Worm (Caenorhabditis elegans): Measurements from ENCODE around the gene K08D8.2.

ce11 chrIV:12897146-12897545 lies 5.7 kb upstream of the K08D8.2 start:
- TF ChIP-seq athp-1 (tag; optimal IDR thresholded peaks at IDR 0.05) (no peak), ceh-40 (GFP tag; IDR thresholded peaks at IDR 0.05) (no peak), xnd-1 (tag; optimal IDR thresholded peaks at IDR 0.05) (no peak), aptf-2 (GFP tag; conservative IDR thresholded peaks at IDR 0.05) (no peak), lin-26 (GFP tag; IDR thresholded peaks at IDR 0.05) (no peak)

Data from whole organism, young adult.